Worm (Caenorhabditis elegans) whole organism, L3 larva: ENCODE results near the gene sgn-1.

Source experiments
- R02D3.7 ChIP-seq: fragments of 150-350 bp; optimal IDR thresholded peaks from 2 replicates; lab custom pipeline; 2014; ENCODE audit warnings: missing biosample characterization, missing genetic modification characterization
- ama-1 ChIP-seq: fragments of 150-350 bp; optimal IDR thresholded peaks from 2 replicates; lab custom pipeline; 2018
- fkh-10 ChIP-seq: sonication (generic microtip); optimal IDR thresholded peaks from 2 replicates; lab custom pipeline; 2017; ENCODE audit warnings: missing biosample characterization, missing genetic modification reagents, missing genetic modification characterization
- lin-39 ChIP-seq: fragments of 150-350 bp; optimal IDR thresholded peaks from 2 replicates; lab custom pipeline; 2018; ENCODE audit warnings: missing biosample characterization, missing genetic modification reagents, missing genetic modification characterization
- nhr-12 ChIP-seq: fragments of 150-350 bp; optimal IDR thresholded peaks from 2 replicates; lab custom pipeline; 2014; ENCODE audit warnings: missing biosample characterization, missing genetic modification characterization
- nhr-237 ChIP-seq: fragments of 150-350 bp; optimal IDR thresholded peaks from 2 replicates; lab custom pipeline; 2014; ENCODE audit warnings: missing biosample characterization, missing genetic modification characterization
- nhr-77 ChIP-seq: fragments of 150-350 bp; optimal IDR thresholded peaks from 2 replicates; lab custom pipeline; 2014; ENCODE audit warnings: missing biosample characterization, missing genetic modification characterization
- skn-1 ChIP-seq: fragments of 150-350 bp; optimal IDR thresholded peaks from 2 replicates; lab custom pipeline; 2014; ENCODE audit warnings: missing biosample characterization, missing genetic modification characterization

- TF ChIP-seq ama-1 (lab: Kevin White, UChicago) (no peak), R02D3.7 (no peak), nhr-12 (tag; lab: Kevin White, UChicago) (no peak), lin-39 (tag; lab: Kevin White, UChicago) (no peak), fkh-10 (GFP tag; lab: Kevin White, UChicago) (no peak), nhr-77 (tag; lab: Kevin White, UChicago) (no peak), nhr-237 (tag; lab: Kevin White, UChicago) (no peak), skn-1 (no peak)
These were observed 42.3 kb upstream of the sgn-1 start, which contains the start of gene nas-25 for ce11 chrII:8825769-8826168.
